Worm (Caenorhabditis elegans): ENCODE measurements around the gene Y17G7B.21.
A peak's percentile ranks its signal among the peaks of the same experiment; 100 is the strongest.

Gene Y17G7B.21

ce11 chrII:11977363-11977762 is at the start of gene Y17G7B.21:
Y17G7B.21 (minus strand) TSS chrII:11977661.
- no peak for TF ChIP-seq W03F9.2 (tag; optimal IDR thresholded peaks at IDR 0.05)
- no peak for TF ChIP-seq him-1 (tag; optimal IDR thresholded peaks at IDR 0.05)

ce11 chrII:12023315-12023878 is 45.9 kb upstream of the Y17G7B.21 start, which contains the start of gene Y17G7B.12:
Y17G7B.12 (plus strand) TSS chrII:12023861.
- TF ChIP-seq dao-5 (tag; optimal IDR thresholded peaks at IDR 0.05), result no peak
- no peak for TF ChIP-seq W03F9.2 (tag; optimal IDR thresholded peaks at IDR 0.05)
- no peak for TF ChIP-seq him-1 (tag; optimal IDR thresholded peaks at IDR 0.05)

ce11 chrII:12008772-12009171 is 31.3 kb upstream of the Y17G7B.21 start, which contains the start of gene glb-29:
glb-29 (plus strand) TSS chrII:12009072.
- TF ChIP-seq him-1 (tag; optimal IDR thresholded peaks at IDR 0.05), result no peak
- TF ChIP-seq dao-5 (tag; optimal IDR thresholded peaks at IDR 0.05), result no peak
- no peak for TF ChIP-seq W03F9.2 (tag; optimal IDR thresholded peaks at IDR 0.05)

ce11 chrII:12006575-12007098 is 29.2 kb upstream of the Y17G7B.21 start, which contains the start of gene mcm-2:
mcm-2 (minus strand) TSS chrII:12006625.
- no peak for TF ChIP-seq him-1 (tag; optimal IDR thresholded peaks at IDR 0.05)
- TF ChIP-seq W03F9.2 (tag; optimal IDR thresholded peaks at IDR 0.05), result peak; percentile 70
- TF ChIP-seq dao-5 (tag; optimal IDR thresholded peaks at IDR 0.05), result no peak

- no peak for TF ChIP-seq him-1 (tag; optimal IDR thresholded peaks at IDR 0.05)
These were observed 28.5 kb upstream of the Y17G7B.21 start for ce11 chrII:12005981-12006380.

ce11 chrII:11998903-11999302 is 21.4 kb upstream of the Y17G7B.21 start, which contains the start of gene Y17G7B.23:
Y17G7B.23 (plus strand) TSS chrII:11999203.
- no peak for TF ChIP-seq dao-5 (tag; optimal IDR thresholded peaks at IDR 0.05)
- no peak for TF ChIP-seq him-1 (tag; optimal IDR thresholded peaks at IDR 0.05)
- no peak for TF ChIP-seq W03F9.2 (tag; optimal IDR thresholded peaks at IDR 0.05)

ce11 chrII:11994940-11995339 is 17.5 kb upstream of the Y17G7B.21 start:
- TF ChIP-seq dao-5 (tag; optimal IDR thresholded peaks at IDR 0.05), result no peak
- no peak for TF ChIP-seq W03F9.2 (tag; optimal IDR thresholded peaks at IDR 0.05)
- no peak for TF ChIP-seq him-1 (tag; optimal IDR thresholded peaks at IDR 0.05)

ce11 chrII:11992701-11993100 is 15.2 kb upstream of the Y17G7B.21 start, which contains the start of gene dhps-1:
dhps-1 (plus strand) TSS chrII:11993001.
- no peak for TF ChIP-seq him-1 (tag; optimal IDR thresholded peaks at IDR 0.05)
- no peak for TF ChIP-seq dao-5 (tag; optimal IDR thresholded peaks at IDR 0.05)
- no peak for TF ChIP-seq W03F9.2 (tag; optimal IDR thresholded peaks at IDR 0.05)

ce11 chrII:11988724-11989123 is 11.3 kb upstream of the Y17G7B.21 start, which contains the start of gene Y17G7B.3:
Y17G7B.3 (plus strand) TSS chrII:11989024.
- TF ChIP-seq dao-5 (tag; optimal IDR thresholded peaks at IDR 0.05) (no peak), W03F9.2 (tag; optimal IDR thresholded peaks at IDR 0.05) (no peak), him-1 (tag; optimal IDR thresholded peaks at IDR 0.05) (no peak)

ce11 chrII:11980110-11980509 is 2.6 kb upstream of the Y17G7B.21 start:
- TF ChIP-seq dao-5 (tag; optimal IDR thresholded peaks at IDR 0.05) (no peak), W03F9.2 (tag; optimal IDR thresholded peaks at IDR 0.05) (peak; percentile 93), him-1 (tag; optimal IDR thresholded peaks at IDR 0.05) (peak; percentile 72)

ce11 chrII:11979449-11980095 is 2.1 kb upstream of the Y17G7B.21 start, which contains the start of the genes ash-2 and Y17G7B.20:
ash-2 (plus strand) TSS chrII:11979838.
Y17G7B.20 (minus strand) TSS chrII:11979844.
- TF ChIP-seq dao-5 (tag; optimal IDR thresholded peaks at IDR 0.05) (no peak), him-1 (tag; optimal IDR thresholded peaks at IDR 0.05) (no peak), W03F9.2 (tag; optimal IDR thresholded peaks at IDR 0.05) (no peak)

ce11 chrII:11978920-11979319 is 1.5 kb upstream of the Y17G7B.21 start:
- no peak for TF ChIP-seq W03F9.2 (tag; optimal IDR thresholded peaks at IDR 0.05)
- TF ChIP-seq dao-5 (tag; optimal IDR thresholded peaks at IDR 0.05), result no peak
- no peak for TF ChIP-seq him-1 (tag; optimal IDR thresholded peaks at IDR 0.05)

- TF ChIP-seq him-1 (tag; optimal IDR thresholded peaks at IDR 0.05), result no peak
- TF ChIP-seq dao-5 (tag; optimal IDR thresholded peaks at IDR 0.05), result no peak
These were observed 1.0 kb upstream of the Y17G7B.21 start for ce11 chrII:11978478-11978877.

- no peak for TF ChIP-seq dao-5 (tag; optimal IDR thresholded peaks at IDR 0.05)
These were observed 668 bp downstream of the Y17G7B.21 start for ce11 chrII:11976727-11977259.
